Fruit fly (Drosophila melanogaster): ENCODE data around the gene RpL9.
A peak's percentile ranks its signal among the peaks of the same experiment; 100 is the strongest.

RpL9 gene

DNA sequence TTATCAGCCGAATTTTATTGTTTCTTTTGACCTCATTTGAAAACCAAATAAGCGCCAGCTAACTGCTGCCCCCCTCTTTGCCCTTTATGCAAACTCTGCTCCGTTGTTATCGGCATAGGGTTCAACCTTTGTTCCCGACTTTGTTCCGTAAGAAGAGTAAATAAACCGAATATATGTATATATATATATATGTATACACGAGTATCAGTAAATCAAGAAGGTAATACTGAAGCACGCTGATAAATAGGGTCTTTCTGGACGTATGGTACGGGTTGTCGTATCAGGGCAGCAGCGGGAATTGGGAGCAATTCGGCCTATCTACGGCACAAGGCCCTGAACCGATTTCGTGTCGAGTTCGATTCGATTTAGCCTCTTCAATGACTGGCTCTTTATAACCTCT is 34.9 kb upstream of the RpL9 start (continued):
- TF ChIP-seq CG13624 (GFP tag; optimal IDR thresholded peaks at IDR 0.05) (no peak), CG3407 (GFP tag; optimal IDR thresholded peaks at IDR 0.05) (peak; percentile 2), CG8944 (GFP tag; optimal IDR thresholded peaks at IDR 0.05) (no peak), CG34224 (GFP tag; IDR thresholded peaks at IDR 0.05; ENCODE audit: partially characterized antibody) (no peak), CG33557 (GFP tag; optimal IDR thresholded peaks at IDR 0.05) (peak; percentile 48), CG14014 (GFP tag; IDR thresholded peaks at IDR 0.05) (no peak), CoRest (tag; optimal IDR thresholded peaks at IDR 0.05) (no peak), Mad (GFP tag; optimal IDR thresholded peaks at IDR 0.05) (no peak), CG11085 (GFP tag; IDR thresholded peaks at IDR 0.05) (no peak), tup (GFP tag; optimal IDR thresholded peaks at IDR 0.05) (no peak), Spps (tag; optimal IDR thresholded peaks at IDR 0.05) (no peak), vnd (GFP tag; IDR thresholded peaks at IDR 0.05; ENCODE audit: partially characterized antibody) (no peak)

DNA sequence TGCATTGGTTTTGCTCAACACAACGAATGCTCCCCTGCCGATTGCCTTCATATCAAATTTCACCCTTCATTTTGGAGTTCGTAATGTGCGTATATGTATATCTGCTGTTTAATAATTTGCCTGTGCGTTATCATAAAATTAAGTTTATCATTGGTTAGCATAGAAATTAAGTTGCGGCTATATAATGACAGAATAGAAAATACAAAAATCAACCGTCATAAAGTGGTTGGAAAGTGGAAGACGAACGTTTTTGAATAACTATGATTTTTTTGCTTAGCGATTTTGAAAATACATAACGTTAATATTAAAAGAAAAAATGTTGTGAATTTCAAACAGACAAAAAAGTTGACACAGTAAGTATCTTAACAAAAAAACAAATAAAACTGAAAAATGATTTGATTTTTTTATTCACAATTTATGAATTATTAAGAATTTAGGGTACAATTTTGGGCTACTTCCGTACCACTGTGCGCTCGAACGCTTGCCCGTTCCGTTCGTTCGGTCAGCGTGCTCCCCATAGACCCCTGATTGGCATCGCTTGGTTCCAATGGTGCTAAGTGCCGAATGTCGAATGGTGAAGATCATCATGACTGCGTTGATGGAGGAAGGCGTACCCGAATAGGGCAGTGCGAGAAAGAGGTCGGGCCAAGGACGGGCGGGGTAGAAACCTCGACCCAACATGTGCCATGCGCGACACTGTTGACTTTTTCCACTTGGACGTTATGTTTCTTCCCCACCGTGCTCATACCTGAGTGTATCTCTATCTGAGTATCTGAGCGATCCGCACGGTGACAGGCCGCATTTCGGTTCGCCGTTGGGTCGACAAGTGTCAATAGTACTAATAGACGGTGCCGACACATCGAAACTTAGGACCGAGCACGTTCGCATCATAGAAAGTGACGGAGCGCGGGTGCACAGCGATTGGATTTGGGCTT is 33.9 kb upstream of the RpL9 start:
- peak; percentile 57 for TF ChIP-seq cwo (GFP tag; optimal IDR thresholded peaks at IDR 0.05)
- peak; percentile 46 for TF ChIP-seq ssp (GFP tag; IDR thresholded peaks at IDR 0.05)
- peak; percentile 42 for TF ChIP-seq CG18599 (GFP tag; optimal IDR thresholded peaks at IDR 0.05)
- TF ChIP-seq ap (GFP tag; IDR thresholded peaks at IDR 0.05): no peak
- TF ChIP-seq CG8944 (GFP tag; optimal IDR thresholded peaks at IDR 0.05): peak; percentile 2
- TF ChIP-seq CG33557 (GFP tag; optimal IDR thresholded peaks at IDR 0.05): peak; percentile 15
- no peak for TF ChIP-seq zen (tag; optimal IDR thresholded peaks at IDR 0.05)
- no peak for TF ChIP-seq Trl (optimal IDR thresholded peaks at IDR 0.05)
- peak; percentile 37 for TF ChIP-seq Trl (GFP tag; optimal IDR thresholded peaks at IDR 0.05)
- TF ChIP-seq Myb (GFP tag; optimal IDR thresholded peaks at IDR 0.05): peak; percentile 3
- TF ChIP-seq CG1792 (GFP tag; optimal IDR thresholded peaks at IDR 0.05): no peak
- TF ChIP-seq CG17829 (tag; optimal IDR thresholded peaks at IDR 0.05): peak; percentile 23
- TF ChIP-seq Lhr (GFP tag; optimal IDR thresholded peaks at IDR 0.05): peak; percentile 23
- peak; percentile 78 for TF ChIP-seq CG12391 (tag; optimal IDR thresholded peaks at IDR 0.05)
- 0 out of 3 replicates have a peak, but pooled peaks have one; percentile 15 for TF ChIP-seq so (GFP tag; IDR thresholded peaks at IDR 0.05)
- no peak for TF ChIP-seq CG31388 (GFP tag; optimal IDR thresholded peaks at IDR 0.05)
- no peak for TF ChIP-seq CG9797 (GFP tag; optimal IDR thresholded peaks at IDR 0.05)
- TF ChIP-seq CG2712 (tag; optimal IDR thresholded peaks at IDR 0.05): peak; percentile 67
- TF ChIP-seq Chrac-16 (GFP tag; optimal IDR thresholded peaks at IDR 0.05): peak; percentile 52
- TF ChIP-seq CG3281 (GFP tag; optimal IDR thresholded peaks at IDR 0.05): peak; percentile 20
- TF ChIP-seq Hr78 (GFP tag; optimal IDR thresholded peaks at IDR 0.05): peak in 1 of 2 experiments; percentile 99
- peak; percentile 17 for TF ChIP-seq ftz-f1 (GFP tag; optimal IDR thresholded peaks at IDR 0.05)
- no peak for TF ChIP-seq Dbx (GFP tag; IDR thresholded peaks at IDR 0.05)
- peak; percentile 84 for TF ChIP-seq CG7556 (GFP tag; optimal IDR thresholded peaks at IDR 0.05)
- TF ChIP-seq Gug (GFP tag; IDR thresholded peaks at IDR 0.05): no peak; the same call in 3 of the 4 replicates
- TF ChIP-seq rib (GFP tag; IDR thresholded peaks at IDR 0.05): peak; percentile 33; the same call in 1 of the 2 replicates
- TF ChIP-seq chm (GFP tag; IDR thresholded peaks at IDR 0.05): peak; percentile 64; the same call in 1 of the 2 replicates
- TF ChIP-seq HLH4C (GFP tag; IDR thresholded peaks at IDR 0.05; ENCODE audit: partially characterized antibody): no peak
- TF ChIP-seq CG15601 (tag; optimal IDR thresholded peaks at IDR 0.05): peak; percentile 28
- no peak for TF ChIP-seq emc (GFP tag; optimal IDR thresholded peaks at IDR 0.05)
- no peak for TF ChIP-seq sqz (GFP tag; optimal IDR thresholded peaks at IDR 0.05)
- peak; percentile 20 for TF ChIP-seq HLH54F (GFP tag; optimal IDR thresholded peaks at IDR 0.05)
- no peak for TF ChIP-seq NfI (GFP tag; optimal IDR thresholded peaks at IDR 0.05)
- peak; percentile 69 for TF ChIP-seq CG8924 (tag; optimal IDR thresholded peaks at IDR 0.05)
- TF ChIP-seq Antp (GFP tag; optimal IDR thresholded peaks at IDR 0.05): peak; percentile 7
- TF ChIP-seq Hmx (GFP tag; optimal IDR thresholded peaks at IDR 0.05): no peak
- peak; percentile 74 for TF ChIP-seq CG10979 (tag; optimal IDR thresholded peaks at IDR 0.05)

All from whole organism, embryonic.